Worm (Caenorhabditis elegans) whole organism, L1 larva: Measurements from ENCODE around the gene cyn-13.

Source experiments
- C04F5.9 ChIP-seq: sonication (generic microtip); optimal IDR thresholded peaks from 2 replicates; lab custom pipeline; 2016; ENCODE audit warnings: missing genetic modification characterization, missing compliant biosample characterization
- Y116A8C.19 ChIP-seq: sonication (generic microtip); optimal IDR thresholded peaks from 2 replicates; lab custom pipeline; 2016; ENCODE audit warnings: missing compliant biosample characterization, missing genetic modification characterization, borderline replicate concordance
- aha-1 ChIP-seq: fragments of 150-350 bp; optimal IDR thresholded peaks from 2 replicates; lab custom pipeline; 2014; ENCODE audit warnings: missing biosample characterization, missing genetic modification characterization
- ceh-88 ChIP-seq: fragments of 200-800 bp; sonication (Bioruptor generic); IDR thresholded peaks from 2 replicates; pipeline ENCODE4 v1.3.6; 2022; ENCODE audit warnings: missing genetic modification characterization, missing compliant biosample characterization
- ces-1 ChIP-seq: fragments of 150-350 bp; optimal IDR thresholded peaks from 2 replicates; lab custom pipeline; 2014; ENCODE audit warnings: missing biosample characterization, missing genetic modification reagents, missing genetic modification characterization
- dpl-1 ChIP-seq, 3 experiments: fragments of 150-350 bp in 2 of 3; sonication (generic microtip) in 1 of 3; optimal IDR thresholded peaks; 2 replicates each; lab custom pipeline; 2014 to 2017; ENCODE audit warnings: missing biosample characterization in 3 of 3, missing genetic modification characterization in 3 of 3, missing genetic modification reagents in 3 of 3
- efl-1 ChIP-seq, 4 experiments: fragments of 150-350 bp; optimal IDR thresholded peaks in 3 of 4; peaks in 1 of 4; 1 replicate in 1 of 4; 2 replicates in 3 of 4; lab custom pipeline; 2014; ENCODE audit warnings: missing biosample characterization in 2 of 4, missing genetic modification characterization in 2 of 4, missing genetic modification reagents in 2 of 4
- elt-2 ChIP-seq: sonication (generic microtip); optimal IDR thresholded peaks from 2 replicates; lab custom pipeline; 2016; ENCODE audit warnings: missing genetic modification characterization, mild to moderate bottlenecking, inconsistent platforms, missing compliant biosample characterization, missing genetic modification reagents
- elt-3 ChIP-seq, 6 experiments: fragments of 150-350 bp in 1 of 6; sonication (generic microtip); optimal IDR thresholded peaks; 2 replicates each; lab custom pipeline; 2017 to 2018; ENCODE audit warnings: missing biosample characterization in 6 of 6, missing genetic modification characterization in 6 of 6, inconsistent platforms in 1 of 6
- ets-5 ChIP-seq: fragments of 200-800 bp; sonication (Bioruptor generic); IDR thresholded peaks from 2 replicates; pipeline ENCODE4 v1.3.6; 2022; ENCODE audit warnings: missing genetic modification characterization, missing compliant biosample characterization
- fos-1 ChIP-seq: fragments of 150-350 bp; optimal IDR thresholded peaks from 2 replicates; lab custom pipeline; 2014; ENCODE audit warnings: missing biosample characterization, missing genetic modification characterization
- grh-1 ChIP-seq: fragments of 200-800 bp; sonication (Bioruptor generic); IDR thresholded peaks from 2 replicates; pipeline ENCODE4 v1.3.6; 2022; ENCODE audit warnings: missing genetic modification reagents, missing genetic modification characterization, missing compliant biosample characterization
- isw-1 ChIP-seq: fragments of 200-800 bp; sonication (Bioruptor generic); IDR thresholded peaks from 2 replicates; pipeline ENCODE4 v1.3.6; 2022; ENCODE audit warnings: missing genetic modification characterization, missing compliant biosample characterization
- lin-13 ChIP-seq: fragments of 150-350 bp; optimal IDR thresholded peaks from 2 replicates; lab custom pipeline; 2014; ENCODE audit warnings: missing biosample characterization, missing genetic modification reagents, missing genetic modification characterization
- lin-14 ChIP-seq: fragments of 200-800 bp; sonication (Bioruptor generic); optimal IDR thresholded peaks from 2 replicates; lab custom pipeline; 2018; ENCODE audit warnings: mild to moderate bottlenecking, missing genetic modification characterization, moderate library complexity, missing compliant biosample characterization
- lin-35 ChIP-seq, 2 experiments: fragments of 150-350 bp; optimal IDR thresholded peaks; 2 replicates each; lab custom pipeline; 2014; ENCODE audit warnings: missing biosample characterization in 2 of 2, missing genetic modification characterization in 2 of 2, missing genetic modification reagents in 2 of 2
- lin-39 ChIP-seq: fragments of 150-350 bp; optimal IDR thresholded peaks from 2 replicates; lab custom pipeline; 2014; ENCODE audit warnings: missing biosample characterization, missing genetic modification reagents, missing genetic modification characterization
- lsy-2 ChIP-seq, 2 experiments: fragments of 150-350 bp; optimal IDR thresholded peaks; 2 replicates each; lab custom pipeline; 2014; ENCODE audit warnings: missing biosample characterization in 2 of 2, missing genetic modification characterization in 2 of 2
- mab-9 ChIP-seq: fragments of 200-800 bp; sonication (Bioruptor generic); IDR thresholded peaks from 2 replicates; pipeline ENCODE4 v1.3.6; 2022; ENCODE audit warnings: missing genetic modification reagents, missing genetic modification characterization, missing compliant biosample characterization
- mep-1 ChIP-seq: fragments of 150-350 bp; optimal IDR thresholded peaks from 2 replicates; lab custom pipeline; 2014; ENCODE audit warnings: missing biosample characterization, missing genetic modification characterization
- nhr-12 ChIP-seq: sonication (generic microtip); optimal IDR thresholded peaks from 2 replicates; lab custom pipeline; 2017; ENCODE audit warnings: missing biosample characterization, missing genetic modification characterization
- nhr-19 ChIP-seq: fragments of 200-800 bp; sonication (Bioruptor generic); conservative IDR thresholded peaks from 2 replicates; pipeline ENCODE4 v1.3.6; 2022; ENCODE audit warnings: missing genetic modification characterization, missing compliant biosample characterization
- nhr-20 ChIP-seq: sonication (generic microtip); optimal IDR thresholded peaks from 2 replicates; lab custom pipeline; 2016; ENCODE audit warnings: mild to moderate bottlenecking, missing genetic modification characterization, missing compliant biosample characterization
- nhr-28 ChIP-seq: fragments of 150-350 bp; optimal IDR thresholded peaks from 2 replicates; lab custom pipeline; 2014; ENCODE audit warnings: missing biosample characterization, missing genetic modification characterization
- nhr-47 ChIP-seq: sonication (generic microtip); optimal IDR thresholded peaks from 2 replicates; lab custom pipeline; 2016; ENCODE audit warnings: mild to moderate bottlenecking, missing genetic modification characterization, moderate library complexity, missing compliant biosample characterization
- nhr-71 ChIP-seq: sonication (generic microtip); optimal IDR thresholded peaks from 2 replicates; lab custom pipeline; 2016; ENCODE audit warnings: mild to moderate bottlenecking, missing genetic modification characterization, moderate library complexity, missing compliant biosample characterization
- nhr-84 ChIP-seq: sonication (generic microtip); optimal IDR thresholded peaks from 2 replicates; lab custom pipeline; 2017; ENCODE audit warnings: missing biosample characterization, missing genetic modification characterization
- nhr-85 ChIP-seq: sonication (generic microtip); peaks from one replicate; lab custom pipeline; 2016; ENCODE audit warnings: missing genetic modification characterization, inconsistent platforms, missing compliant biosample characterization
- nhr-90 ChIP-seq: sonication (generic microtip); optimal IDR thresholded peaks from 2 replicates; lab custom pipeline; 2016; ENCODE audit warnings: mild to moderate bottlenecking, missing genetic modification characterization, missing compliant biosample characterization; ENCODE audit not compliant: poor library complexity
- rnt-1 ChIP-seq: sonication (generic microtip); optimal IDR thresholded peaks from 2 replicates; lab custom pipeline; 2016; ENCODE audit warnings: mild to moderate bottlenecking, missing genetic modification characterization, moderate library complexity, missing compliant biosample characterization
- snu-23 ChIP-seq: sonication (generic microtip); optimal IDR thresholded peaks from 2 replicates; lab custom pipeline; 2016; ENCODE audit warnings: missing genetic modification characterization, missing compliant biosample characterization
- unc-30 ChIP-seq: sonication (generic microtip); optimal IDR thresholded peaks from 2 replicates; lab custom pipeline; 2017; ENCODE audit warnings: missing biosample characterization, missing genetic modification characterization
- unc-86 ChIP-seq: sonication (generic microtip); optimal IDR thresholded peaks from 2 replicates; lab custom pipeline; 2016; ENCODE audit warnings: missing genetic modification characterization, missing compliant biosample characterization
- zip-4 ChIP-seq: fragments of 200-800 bp; sonication (Bioruptor generic); optimal IDR thresholded peaks from 2 replicates; lab custom pipeline; 2018; ENCODE audit warnings: mild to moderate bottlenecking, missing genetic modification characterization, moderate library complexity, missing compliant biosample characterization
- ztf-11 ChIP-seq, 2 experiments: sonication (generic microtip); optimal IDR thresholded peaks; 2 replicates each; lab custom pipeline; 2016 to 2017; ENCODE audit warnings: missing genetic modification characterization in 2 of 2, missing biosample characterization in 1 of 2, missing compliant biosample characterization in 1 of 2
- ztf-4 ChIP-seq: fragments of 150-350 bp; optimal IDR thresholded peaks from 2 replicates; lab custom pipeline; 2014; ENCODE audit warnings: missing biosample characterization, missing genetic modification characterization

The cyn-13 gene

ce11 chrIV:17105578-17105977, 10.9 kb downstream of the cyn-13 start:
- no peak for TF ChIP-seq nhr-90
- TF ChIP-seq unc-86: no peak
- no peak for TF ChIP-seq zip-4 (GFP tag; lab: Kevin White, UChicago)
- no peak for TF ChIP-seq elt-2 (tag; lab: Kevin White, UChicago)
- TF ChIP-seq nhr-12 (tag; lab: Kevin White, UChicago): no peak
- TF ChIP-seq mep-1 (tag; lab: Kevin White, UChicago): no peak
- TF ChIP-seq grh-1 (GFP tag; lab: Robert Waterston, UW): no peak
- TF ChIP-seq ztf-11 (tag; optimal IDR thresholded peaks at IDR 0.05; lab: Kevin White, UChicago): no peak
- TF ChIP-seq nhr-84 (tag; lab: Kevin White, UChicago): no peak
- no peak for TF ChIP-seq lin-13 (GFP tag; lab: Kevin White, UChicago)
- no peak for TF ChIP-seq aha-1 (tag; lab: Kevin White, UChicago)
- TF ChIP-seq ceh-88: no peak
- TF ChIP-seq nhr-71 (tag; lab: Kevin White, UChicago): no peak
- no peak for TF ChIP-seq isw-1 (GFP tag; lab: Robert Waterston, UW)
- no peak for TF ChIP-seq fos-1 (tag; lab: Kevin White, UChicago)
- no peak for TF ChIP-seq unc-30 (tag; lab: Kevin White, UChicago)
- no peak for TF ChIP-seq C04F5.9 (tag; lab: Kevin White, UChicago)
- TF ChIP-seq lin-35 (GFP tag; optimal IDR thresholded peaks at IDR 0.05; lab: Kevin White, UChicago): no peak
- no peak for TF ChIP-seq ztf-4
- no peak for TF ChIP-seq ets-5 (GFP tag; lab: Robert Waterston, UW)

- no peak for TF ChIP-seq lin-14 (GFP tag; lab: Kevin White, UChicago)
- peak; percentile 17 to 22 for TF ChIP-seq efl-1 (optimal IDR thresholded peaks at IDR 0.05; lab: Kevin White, UChicago)
- peak in 1 of 2 experiments; percentile 72 for TF ChIP-seq efl-1 (GFP tag; optimal IDR thresholded peaks at IDR 0.05 in 1 of 2; lab: Kevin White, UChicago)
- peak in 2 of 3 experiments; percentile 20 to 38 for TF ChIP-seq dpl-1 (GFP tag; optimal IDR thresholded peaks at IDR 0.05; lab: Kevin White, UChicago)
- TF ChIP-seq nhr-19: no peak
Measured at ce11 chrIV:17104157-17104872, 12.1 kb downstream of the cyn-13 start.

- TF ChIP-seq C04F5.9 (tag; lab: Kevin White, UChicago): no peak
- TF ChIP-seq elt-3 (tag; optimal IDR thresholded peaks at IDR 0.05; lab: Kevin White, UChicago): no peak
- TF ChIP-seq nhr-85: peak; percentile 30
- no peak for TF ChIP-seq Y116A8C.19 (tag; lab: Kevin White, UChicago)
- TF ChIP-seq ets-5 (GFP tag; lab: Robert Waterston, UW): no peak
- no peak for TF ChIP-seq mab-9 (GFP tag; lab: Robert Waterston, UW)
Measured at ce11 chrIV:17103615-17104014, 12.8 kb downstream of the cyn-13 start, which contains the start of gene Y116A8C.30. Gene Y116A8C.30 (minus strand): TSS chrIV:17103715.

- no peak for TF ChIP-seq nhr-20 (tag; lab: Kevin White, UChicago)
- TF ChIP-seq efl-1 (optimal IDR thresholded peaks at IDR 0.05; lab: Kevin White, UChicago): no peak
- TF ChIP-seq efl-1 (GFP tag; optimal IDR thresholded peaks at IDR 0.05 in 1 of 2; lab: Kevin White, UChicago): peak in 1 of 2 experiments; percentile 29
- no peak for TF ChIP-seq nhr-47
- TF ChIP-seq, all 84 proteins: peak for 1
Measured at ce11 chrIV:17103116-17103515, 13.3 kb downstream of the cyn-13 start.

- no peak for TF ChIP-seq ces-1 (GFP tag; lab: Kevin White, UChicago)
- peak; percentile 42 for TF ChIP-seq snu-23 (GFP tag; lab: Kevin White, UChicago)
- TF ChIP-seq nhr-71 (tag; lab: Kevin White, UChicago): peak; percentile 17
- TF ChIP-seq lin-35 (GFP tag; optimal IDR thresholded peaks at IDR 0.05; lab: Kevin White, UChicago): peak in 1 of 2 experiments; percentile 15
- peak in 1 of 2 experiments; percentile 11 for TF ChIP-seq lsy-2 (tag; optimal IDR thresholded peaks at IDR 0.05; lab: Kevin White, UChicago)
- TF ChIP-seq lin-39 (tag; lab: Kevin White, UChicago): no peak
- TF ChIP-seq nhr-28 (tag; lab: Kevin White, UChicago): no peak
- no peak for TF ChIP-seq nhr-20 (tag; lab: Kevin White, UChicago)
- TF ChIP-seq rnt-1: peak; percentile 36
- peak; percentile 34; the same call in 1 of the 2 replicates for TF ChIP-seq nhr-19
Measured at ce11 chrIV:17100628-17101338, 15.7 kb downstream of the cyn-13 start.
